Worm (Caenorhabditis elegans) whole organism, young adult: ENCODE measurements around the gene F59B10.5.

Source experiments
- C06A6.2 ChIP-seq: fragments of 200-800 bp; sonication (Bioruptor generic); conservative IDR thresholded peaks from 2 replicates; pipeline ENCODE4 v1.3.6; 2022; ENCODE audit warnings: missing genetic modification characterization, missing compliant biosample characterization
- F22D6.2 ChIP-seq: sonication (generic microtip); optimal IDR thresholded peaks from 2 replicates; lab custom pipeline; 2016; ENCODE audit warnings: mild to moderate bottlenecking, missing genetic modification characterization, missing compliant biosample characterization
- F37B4.10 ChIP-seq: fragments of 200-800 bp; sonication (Bioruptor generic); IDR thresholded peaks from 2 replicates; pipeline ENCODE4 v1.3.6; 2022; ENCODE audit warnings: missing genetic modification characterization, missing compliant biosample characterization
- F57A8.1 ChIP-seq: fragments of 200-800 bp; sonication (Bioruptor generic); optimal IDR thresholded peaks from 2 replicates; lab custom pipeline; 2018; ENCODE audit warnings: mild to moderate bottlenecking, missing genetic modification characterization, moderate library complexity, missing compliant biosample characterization
- F57C9.4 ChIP-seq: sonication (generic microtip); optimal IDR thresholded peaks from 2 replicates; lab custom pipeline; 2017; ENCODE audit warnings: mild to moderate bottlenecking, missing genetic modification characterization, missing compliant biosample characterization
- Y53F4B.3 ChIP-seq: fragments of 200-800 bp; sonication (Bioruptor generic); IDR thresholded peaks from 2 replicates; pipeline ENCODE4 v1.3.6; 2022; ENCODE audit warnings: missing genetic modification reagents, missing genetic modification characterization, missing compliant biosample characterization
- Y79H2A.3 ChIP-seq: fragments of 200-800 bp; sonication (Bioruptor generic); conservative IDR thresholded peaks from 2 replicates; pipeline ENCODE4 v1.3.6; 2022; ENCODE audit warnings: missing genetic modification reagents, missing genetic modification characterization, missing compliant biosample characterization
- akir-1 ChIP-seq: fragments of 200-800 bp; sonication (Bioruptor generic); optimal IDR thresholded peaks from 2 replicates; lab custom pipeline; 2018; ENCODE audit warnings: mild to moderate bottlenecking, missing genetic modification characterization, moderate library complexity, missing compliant biosample characterization
- attf-5 ChIP-seq: fragments of 200-800 bp; sonication (Bioruptor generic); optimal IDR thresholded peaks from 2 replicates; lab custom pipeline; 2018; ENCODE audit warnings: mild to moderate bottlenecking, missing genetic modification characterization, missing compliant biosample characterization
- bed-1 ChIP-seq: fragments of 200-800 bp; sonication (Bioruptor generic); IDR thresholded peaks from 2 replicates; pipeline ENCODE4 v1.3.6; 2022; ENCODE audit warnings: missing genetic modification reagents, missing genetic modification characterization, missing compliant biosample characterization
- ccch-3 ChIP-seq: fragments of 200-800 bp; sonication (Bioruptor generic); optimal IDR thresholded peaks from 2 replicates; lab custom pipeline; 2018; ENCODE audit warnings: mild to moderate bottlenecking, missing genetic modification characterization, missing compliant biosample characterization
- ceh-27 ChIP-seq: fragments of 200-800 bp; sonication (Bioruptor generic); optimal IDR thresholded peaks from 2 replicates; lab custom pipeline; 2018; ENCODE audit warnings: mild to moderate bottlenecking, missing genetic modification characterization, moderate library complexity, missing compliant biosample characterization
- egrh-3 ChIP-seq: fragments of 200-800 bp; sonication (Bioruptor generic); IDR thresholded peaks from 2 replicates; pipeline ENCODE4 v1.3.6; 2022; ENCODE audit warnings: missing genetic modification reagents, missing genetic modification characterization, missing compliant biosample characterization
- hlh-12 ChIP-seq: sonication (generic microtip); optimal IDR thresholded peaks from 2 replicates; lab custom pipeline; 2016; ENCODE audit warnings: missing genetic modification characterization, missing compliant biosample characterization
- let-526 ChIP-seq: fragments of 200-800 bp; sonication (Bioruptor generic); IDR thresholded peaks from 2 replicates; pipeline ENCODE4 v1.3.6; 2022; ENCODE audit warnings: missing genetic modification reagents, missing genetic modification characterization, missing compliant biosample characterization
- lin-26 ChIP-seq: fragments of 200-800 bp; sonication (Bioruptor generic); IDR thresholded peaks from 2 replicates; pipeline ENCODE4 v1.3.6; 2022; ENCODE audit warnings: missing genetic modification reagents, missing genetic modification characterization, missing compliant biosample characterization
- lin-40 ChIP-seq: sonication (generic microtip); optimal IDR thresholded peaks from 2 replicates; lab custom pipeline; 2016; ENCODE audit warnings: missing genetic modification characterization, mild to moderate bottlenecking, missing compliant biosample characterization, missing genotype, missing genetic modification reagents
- lir-1 ChIP-seq: fragments of 200-800 bp; sonication (Bioruptor generic); conservative IDR thresholded peaks from 2 replicates; pipeline ENCODE4 v1.3.6; 2022; ENCODE audit warnings: missing genetic modification reagents, missing genetic modification characterization, missing compliant biosample characterization
- lsy-27 ChIP-seq: sonication (generic microtip); optimal IDR thresholded peaks from 2 replicates; lab custom pipeline; 2017; ENCODE audit warnings: missing genetic modification characterization, mild to moderate bottlenecking, missing compliant biosample characterization, antibody characterized with exemption, missing genotype, borderline replicate concordance; ENCODE audit not compliant: insufficient read depth
- madf-8 ChIP-seq: fragments of 200-800 bp; sonication (Bioruptor generic); conservative IDR thresholded peaks from 2 replicates; pipeline ENCODE4 v1.3.6; 2022; ENCODE audit warnings: missing genetic modification reagents, missing genetic modification characterization, missing compliant biosample characterization
- mcd-1 ChIP-seq: fragments of 200-800 bp; sonication (Bioruptor generic); IDR thresholded peaks from 2 replicates; pipeline ENCODE4 v1.3.6; 2022; ENCODE audit warnings: missing genetic modification reagents, missing genetic modification characterization, missing compliant biosample characterization
- mel-28 ChIP-seq: sonication (generic microtip); optimal IDR thresholded peaks from 2 replicates; lab custom pipeline; 2016; ENCODE audit warnings: borderline replicate concordance, mild to moderate bottlenecking, missing genetic modification characterization, missing compliant biosample characterization
- nfya-1 ChIP-seq: sonication (generic microtip); optimal IDR thresholded peaks from 2 replicates; lab custom pipeline; 2017; ENCODE audit warnings: antibody characterized with exemption, missing compliant biosample characterization, missing genetic modification characterization, borderline replicate concordance; ENCODE audit not compliant: insufficient read depth
- nhr-80 ChIP-seq: sonication (generic microtip); optimal IDR thresholded peaks from 2 replicates; lab custom pipeline; 2016; ENCODE audit warnings: missing genetic modification characterization, missing compliant biosample characterization
- rcor-1 ChIP-seq: fragments of 200-800 bp; sonication (Bioruptor generic); IDR thresholded peaks from 2 replicates; pipeline ENCODE4 v1.3.6; 2022; ENCODE audit warnings: missing genetic modification reagents, missing genetic modification characterization, missing compliant biosample characterization
- snpc-1.1 ChIP-seq: sonication (generic microtip); optimal IDR thresholded peaks from 2 replicates; lab custom pipeline; 2017; ENCODE audit warnings: missing genetic modification characterization, mild to moderate bottlenecking, missing compliant biosample characterization, antibody characterized with exemption, moderate library complexity, missing genotype, missing genetic modification reagents; ENCODE audit not compliant: insufficient read depth
- snpc-4 ChIP-seq, 5 experiments: fragments of 150-350 bp in 1 of 5; sonication (generic microtip) in 4 of 5; optimal IDR thresholded peaks; 2 replicates each; lab custom pipeline; 2014 to 2018; ENCODE audit warnings: missing genetic modification characterization in 5 of 5, missing biosample characterization in 3 of 5, antibody characterized with exemption in 2 of 5, mild to moderate bottlenecking in 2 of 5, missing compliant biosample characterization in 2 of 5, missing genotype in 2 of 5, moderate library complexity in 2 of 5, missing genetic modification reagents in 1 of 5
- sptf-2 ChIP-seq: fragments of 200-800 bp; sonication (Bioruptor generic); optimal IDR thresholded peaks from 2 replicates; lab custom pipeline; 2018; ENCODE audit warnings: mild to moderate bottlenecking, missing genetic modification characterization, missing compliant biosample characterization
- tbp1 ChIP-seq: fragments of 200-800 bp; sonication (Bioruptor generic); optimal IDR thresholded peaks from 2 replicates; lab custom pipeline; 2018; ENCODE audit warnings: mild to moderate bottlenecking, missing genetic modification characterization, missing compliant biosample characterization
- tbx-9 ChIP-seq: sonication (generic microtip); optimal IDR thresholded peaks from 2 replicates; lab custom pipeline; 2016; ENCODE audit warnings: borderline replicate concordance, missing genetic modification characterization, inconsistent platforms, missing compliant biosample characterization
- unc-62 ChIP-seq: fragments of 150-350 bp; optimal IDR thresholded peaks from 2 replicates; lab custom pipeline; 2014; ENCODE audit warnings: missing biosample characterization, missing genetic modification reagents, missing genetic modification characterization
- zfh-2 ChIP-seq: fragments of 200-800 bp; sonication (Bioruptor generic); conservative IDR thresholded peaks from 2 replicates; pipeline ENCODE4 v1.3.6; 2022; ENCODE audit warnings: missing genetic modification reagents, missing genetic modification characterization, missing compliant biosample characterization
- ztf-25 ChIP-seq: fragments of 200-800 bp; sonication (Bioruptor generic); IDR thresholded peaks from 2 replicates; pipeline ENCODE4 v1.3.6; 2022; ENCODE audit warnings: missing genetic modification reagents, missing genetic modification characterization, missing compliant biosample characterization

F59B10.5 gene

DNA sequence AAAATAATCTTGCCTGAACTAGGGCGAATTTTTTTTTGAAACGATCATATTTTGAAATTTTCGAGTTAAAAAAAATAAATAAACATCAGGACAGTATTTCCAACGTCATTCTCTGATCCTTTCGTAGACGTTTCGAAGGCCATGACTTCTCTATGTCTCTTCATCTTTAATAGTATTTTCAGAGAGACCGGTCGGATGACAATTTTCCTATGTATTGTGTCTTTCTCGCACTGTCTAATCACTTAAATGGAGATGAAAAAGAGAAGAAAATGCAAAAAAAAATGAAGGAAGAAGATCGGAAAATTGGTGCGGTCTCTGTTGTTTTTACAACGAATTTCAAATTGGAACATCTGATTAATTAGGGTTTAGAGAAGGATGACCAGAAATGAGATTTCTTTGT lies 1.7 kb upstream of the F59B10.5 start:
- TF ChIP-seq madf-8 (GFP tag; lab: Robert Waterston, UW) (no peak), F57A8.1 (GFP tag; lab: Kevin White, UChicago) (no peak), Y79H2A.3 (GFP tag; lab: Robert Waterston, UW) (no peak), rcor-1 (GFP tag; lab: Robert Waterston, UW) (no peak), zfh-2 (no peak), snpc-1.1 (tag; lab: Kevin White, UChicago) (no peak), F22D6.2 (tag; lab: Kevin White, UChicago) (no peak), hlh-12 (tag; lab: Kevin White, UChicago) (no peak), lin-26 (GFP tag; lab: Robert Waterston, UW) (no peak), C06A6.2 (GFP tag; lab: Robert Waterston, UW) (no peak), lir-1 (GFP tag; lab: Robert Waterston, UW) (no peak), lsy-27 (tag; lab: Kevin White, UChicago) (no peak), sptf-2 (GFP tag; lab: Kevin White, UChicago) (no peak), mcd-1 (GFP tag; lab: Robert Waterston, UW) (no peak), egrh-3 (GFP tag; lab: Robert Waterston, UW) (no peak), unc-62 (GFP tag; lab: Kevin White, UChicago) (no peak), F57C9.4 (tag; lab: Kevin White, UChicago) (no peak), Y53F4B.3 (GFP tag; lab: Robert Waterston, UW) (no peak), nhr-80 (tag; lab: Kevin White, UChicago) (no peak), ztf-25 (GFP tag; lab: Robert Waterston, UW) (no peak)
- TF ChIP-seq, all 124 proteins: peak for 0

DNA sequence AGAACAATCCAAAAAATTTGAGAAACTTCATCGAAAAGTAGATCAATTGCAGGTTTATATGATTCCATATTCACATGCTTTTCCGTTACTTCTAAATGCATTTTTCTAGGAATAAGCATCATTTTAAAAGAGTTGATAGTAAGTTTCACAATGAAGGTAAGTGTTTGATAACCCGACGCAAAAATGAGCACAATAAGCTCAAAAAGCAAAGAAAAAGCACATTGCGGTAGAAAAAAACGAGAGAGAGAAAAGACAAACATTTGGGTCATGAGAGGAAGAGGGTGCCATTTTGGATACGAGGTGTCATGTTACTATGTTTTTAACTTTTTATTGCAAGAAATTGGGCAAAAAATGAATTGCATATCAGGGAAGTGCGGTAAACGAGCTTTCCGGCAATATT lies 891 bp upstream of the F59B10.5 start, which contains the start of gene F59B10.6:
TSS of gene F59B10.6 (minus strand) at position 101 of the 400 bp plus-strand sequence.
- TF ChIP-seq tbx-9 (tag; lab: Kevin White, UChicago): no peak
- no peak for TF ChIP-seq snpc-1.1 (tag; lab: Kevin White, UChicago)
- no peak for TF ChIP-seq let-526 (GFP tag; lab: Robert Waterston, UW)
- no peak for TF ChIP-seq snpc-4 (GFP tag; optimal IDR thresholded peaks at IDR 0.05; lab: Kevin White, UChicago)
- no peak for TF ChIP-seq snpc-4 (tag; optimal IDR thresholded peaks at IDR 0.05; lab: Kevin White, UChicago)
- no peak for TF ChIP-seq mcd-1 (GFP tag; lab: Robert Waterston, UW)
- TF ChIP-seq akir-1 (GFP tag; lab: Kevin White, UChicago): no peak
- TF ChIP-seq bed-1 (GFP tag; lab: Robert Waterston, UW): no peak
- TF ChIP-seq lin-40 (tag; lab: Kevin White, UChicago): no peak
- no peak for TF ChIP-seq nfya-1 (tag; lab: Kevin White, UChicago)
- no peak for TF ChIP-seq tbp1 (GFP tag; lab: Kevin White, UChicago)

- no peak for TF ChIP-seq ceh-27 (GFP tag; lab: Kevin White, UChicago)
- no peak for TF ChIP-seq attf-5 (GFP tag; lab: Kevin White, UChicago)
Observed at ce11 chrII:10523031-10523430, 452 bp downstream of the F59B10.5 start.

DNA sequence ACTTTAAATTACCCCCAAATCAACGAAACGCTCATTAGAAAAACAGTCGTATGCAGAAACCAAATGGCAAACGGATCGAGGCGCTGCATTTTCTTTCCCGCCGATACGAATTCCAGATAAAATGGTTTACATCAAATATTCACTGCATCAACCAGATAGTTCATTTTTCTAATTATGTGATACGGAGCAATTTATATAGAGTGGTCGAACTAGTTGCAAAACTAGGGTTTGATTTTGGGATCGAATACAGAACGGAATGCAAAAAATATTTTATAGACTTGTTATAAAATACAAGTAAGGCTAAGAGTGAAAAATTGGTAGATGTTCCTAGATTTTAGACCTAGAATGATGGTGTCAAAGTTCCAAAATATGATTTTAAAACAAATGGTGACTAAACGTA lies 3.6 kb downstream of the F59B10.5 start:
- TF ChIP-seq ccch-3 (GFP tag; lab: Kevin White, UChicago): no peak
- no peak for TF ChIP-seq attf-5 (GFP tag; lab: Kevin White, UChicago)
- TF ChIP-seq mel-28: no peak
- TF ChIP-seq F37B4.10 (GFP tag; lab: Robert Waterston, UW): no peak
